Worm (Caenorhabditis elegans) whole organism, mixed stage, embryonic: ENCODE data around the gene gcy-1.

Source experiments
- bed-3 ChIP-seq: fragments of 200-800 bp; sonication (Bioruptor generic); optimal IDR thresholded peaks from 3 replicates; lab custom pipeline; 2018; ENCODE audit warnings: mild to moderate bottlenecking, missing genetic modification characterization, moderate library complexity, missing compliant biosample characterization
- blmp-1 ChIP-seq: fragments of 150-350 bp; optimal IDR thresholded peaks from 2 replicates; lab custom pipeline; 2014; ENCODE audit warnings: missing biosample characterization, missing genetic modification characterization
- ham-2 ChIP-seq: fragments of 200-800 bp; sonication (Bioruptor generic); optimal IDR thresholded peaks from 2 replicates; lab custom pipeline; 2018; ENCODE audit warnings: mild to moderate bottlenecking, missing genetic modification characterization, missing compliant biosample characterization
- lsy-2 ChIP-seq: fragments of 150-350 bp; optimal IDR thresholded peaks from 2 replicates; lab custom pipeline; 2014; ENCODE audit warnings: missing biosample characterization, missing genetic modification characterization
- nhr-76 ChIP-seq: sonication (generic microtip); optimal IDR thresholded peaks from 2 replicates; lab custom pipeline; 2017; ENCODE audit warnings: missing biosample characterization, missing genetic modification characterization
- snpc-4 ChIP-seq: fragments of 150-350 bp; optimal IDR thresholded peaks from 2 replicates; lab custom pipeline; 2014; ENCODE audit warnings: missing biosample characterization, missing genetic modification characterization
- ztf-11 ChIP-seq: fragments of 150-350 bp; optimal IDR thresholded peaks from 2 replicates; lab custom pipeline; 2014; ENCODE audit warnings: missing biosample characterization, missing genetic modification characterization

- TF ChIP-seq snpc-4 (tag; lab: Kevin White, UChicago) (no peak), lsy-2 (tag; lab: Kevin White, UChicago) (no peak), ham-2 (GFP tag; lab: Kevin White, UChicago) (no peak), bed-3 (GFP tag; lab: Kevin White, UChicago) (no peak), blmp-1 (tag; lab: Kevin White, UChicago) (no peak), ztf-11 (tag; lab: Kevin White, UChicago) (no peak), nhr-76 (tag; lab: Kevin White, UChicago) (no peak)
Measured at ce11 chrII:9523539-9524224, 6.9 kb upstream of the gcy-1 start, which contains the start of gene mex-6.
